Worm (Caenorhabditis elegans): ENCODE data around the gene F49F1.17.

F49F1.17 gene

DNA sequence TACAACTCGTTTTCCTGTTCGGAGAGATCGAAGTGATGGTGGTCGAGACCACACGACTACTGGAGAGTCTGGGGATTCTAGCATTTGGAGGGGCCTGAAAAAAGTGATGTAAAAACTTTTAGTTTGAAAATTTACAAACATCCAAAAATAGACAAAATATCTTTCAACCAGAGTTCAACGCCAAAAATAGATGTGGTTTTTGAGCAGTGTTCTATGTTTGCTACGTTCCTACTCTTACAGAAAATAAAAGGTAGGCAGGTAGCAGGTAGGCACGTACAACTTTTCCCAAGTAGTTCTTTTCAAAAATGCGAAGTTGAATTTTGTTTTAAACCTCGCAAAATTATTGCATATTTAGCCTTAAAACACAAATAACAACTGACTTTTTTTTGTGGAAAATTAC is 23.3 kb downstream of the F49F1.17 start, which contains the start of gene F49F1.14:
TSS of gene F49F1.14 (minus strand) at position 101 of the 400 bp plus-strand sequence.
- TF ChIP-seq elt-1 (tag; optimal IDR thresholded peaks at IDR 0.05), result no peak
- TF ChIP-seq nhr-10 (tag; optimal IDR thresholded peaks at IDR 0.05), result no peak
- no peak for TF ChIP-seq unc-55 (GFP tag; optimal IDR thresholded peaks at IDR 0.05)
- no peak for TF ChIP-seq nhr-21 (tag; optimal IDR thresholded peaks at IDR 0.05)
- no peak for TF ChIP-seq sma-9 (GFP tag; optimal IDR thresholded peaks at IDR 0.05)
- no peak for TF ChIP-seq sma-9 (tag; optimal IDR thresholded peaks at IDR 0.05)
- no peak for TF ChIP-seq egl-27 (tag; optimal IDR thresholded peaks at IDR 0.05)
- no peak for TF ChIP-seq F13H6.1 (tag; optimal IDR thresholded peaks at IDR 0.05)
- no peak for TF ChIP-seq unc-39 (tag; optimal IDR thresholded peaks at IDR 0.05)
- no peak for TF ChIP-seq mdl-1 (tag; optimal IDR thresholded peaks at IDR 0.05)
- TF ChIP-seq aly-2 (tag; optimal IDR thresholded peaks at IDR 0.05), result no peak
- no peak for TF ChIP-seq nhr-25 (tag; optimal IDR thresholded peaks at IDR 0.05)
- TF ChIP-seq nhr-129 (tag; optimal IDR thresholded peaks at IDR 0.05), result no peak
- TF ChIP-seq nhr-6 (tag; optimal IDR thresholded peaks at IDR 0.05), result no peak

DNA sequence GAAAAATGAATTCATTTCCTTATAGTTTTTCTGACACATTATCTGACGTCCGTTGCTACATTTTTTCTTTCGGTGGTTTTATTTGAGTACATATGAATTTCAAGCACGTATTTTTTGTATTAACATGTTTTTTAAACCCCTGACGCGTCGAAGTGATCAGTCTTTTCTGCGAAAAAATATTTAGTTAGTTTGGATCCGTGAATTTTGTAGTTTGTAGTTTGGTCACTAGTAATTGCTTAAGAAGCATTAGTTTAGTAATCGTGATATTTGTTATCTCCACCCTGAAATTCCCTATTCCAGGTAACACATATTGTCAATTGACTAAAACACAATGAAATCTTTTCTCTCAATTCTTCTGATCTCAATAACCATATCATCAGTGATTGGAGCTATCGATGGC is 26.9 kb downstream of the F49F1.17 start, which contains the start of gene C35B1.7:
TSS of gene C35B1.7 (plus strand) at position 301 of the 400 bp plus-strand sequence.
- TF ChIP-seq unc-62 (GFP tag; optimal IDR thresholded peaks at IDR 0.05), result no peak
- no peak for TF ChIP-seq R02D3.7 (tag; optimal IDR thresholded peaks at IDR 0.05)
- TF ChIP-seq F13H6.1 (tag; optimal IDR thresholded peaks at IDR 0.05), result no peak
- no peak for TF ChIP-seq elt-1 (tag; optimal IDR thresholded peaks at IDR 0.05)
- no peak for TF ChIP-seq ztf-4 (tag; optimal IDR thresholded peaks at IDR 0.05)
- TF ChIP-seq nhr-23 (tag; optimal IDR thresholded peaks at IDR 0.05), result no peak

DNA sequence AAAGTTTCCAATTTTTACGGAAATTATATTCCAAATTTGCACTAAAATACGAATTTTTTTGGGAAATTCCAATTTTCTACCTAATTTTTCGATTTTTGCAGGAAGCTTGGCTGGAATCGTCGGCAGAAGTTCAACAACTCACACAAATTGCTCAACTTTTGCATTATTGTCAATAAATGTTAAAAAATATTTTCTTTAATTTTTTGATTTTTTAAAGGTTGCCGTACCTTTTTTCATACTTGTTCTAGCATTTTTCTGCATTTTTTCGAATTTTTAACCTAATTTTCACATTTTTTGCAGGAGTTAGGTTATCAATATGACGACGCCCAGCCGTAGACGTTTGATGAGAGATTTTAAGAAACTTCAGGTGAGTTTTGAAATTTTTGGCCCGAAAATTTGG is 32.9 kb downstream of the F49F1.17 start, which contains the start of gene ubc-1:
TSS of gene ubc-1 (plus strand) at position 301 of the 400 bp plus-strand sequence.
- TF ChIP-seq ztf-4 (tag; optimal IDR thresholded peaks at IDR 0.05), result no peak
- TF ChIP-seq snpc-4 (tag; optimal IDR thresholded peaks at IDR 0.05), result no peak
- no peak for TF ChIP-seq ceh-16 (tag; optimal IDR thresholded peaks at IDR 0.05)
- no peak for TF ChIP-seq nhr-25 (tag; optimal IDR thresholded peaks at IDR 0.05)
- no peak for TF ChIP-seq ZK546.5 (tag; optimal IDR thresholded peaks at IDR 0.05)
- TF ChIP-seq zag-1 (tag; optimal IDR thresholded peaks at IDR 0.05), result no peak
- no peak for TF ChIP-seq lin-13 (GFP tag; optimal IDR thresholded peaks at IDR 0.05)
- TF ChIP-seq skn-1 (tag; optimal IDR thresholded peaks at IDR 0.05), result no peak
- no peak for TF ChIP-seq dmd-4 (tag; optimal IDR thresholded peaks at IDR 0.05)
- no peak for TF ChIP-seq aly-2 (tag; optimal IDR thresholded peaks at IDR 0.05)
- TF ChIP-seq lin-11 (tag; optimal IDR thresholded peaks at IDR 0.05), result no peak
- no peak for TF ChIP-seq C34F6.9 (tag; optimal IDR thresholded peaks at IDR 0.05)
- no peak for TF ChIP-seq egl-27 (tag; optimal IDR thresholded peaks at IDR 0.05)

DNA sequence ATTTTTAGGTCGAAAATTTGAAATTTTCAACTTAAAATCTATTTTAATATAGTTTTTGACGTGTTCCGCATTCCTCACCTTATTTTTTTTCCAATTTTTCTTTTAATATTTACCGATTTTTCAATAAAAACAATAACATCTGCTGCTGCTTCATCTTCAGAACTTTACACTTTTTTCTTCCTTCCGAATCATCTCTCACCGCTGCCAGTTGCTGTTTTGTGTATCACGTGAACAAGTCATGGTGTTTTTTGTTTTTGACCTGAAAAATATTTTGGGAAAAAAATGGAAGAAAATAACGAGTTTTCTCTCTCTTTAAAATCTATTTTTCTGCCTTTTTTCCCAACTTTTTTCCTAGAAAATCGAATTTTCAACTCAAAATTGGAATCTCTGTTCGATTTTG is 35.9 kb downstream of the F49F1.17 start:
- TF ChIP-seq mbf-1 (tag; optimal IDR thresholded peaks at IDR 0.05), result no peak
- TF ChIP-seq peb-1 (tag; optimal IDR thresholded peaks at IDR 0.05), result no peak
- TF ChIP-seq nhr-129 (tag; optimal IDR thresholded peaks at IDR 0.05), result peak; percentile 10
- peak in 1 of 2 experiments; percentile 13 for TF ChIP-seq lsy-2 (tag; optimal IDR thresholded peaks at IDR 0.05)
- TF ChIP-seq ama-1 (optimal IDR thresholded peaks at IDR 0.05), result no peak

DNA sequence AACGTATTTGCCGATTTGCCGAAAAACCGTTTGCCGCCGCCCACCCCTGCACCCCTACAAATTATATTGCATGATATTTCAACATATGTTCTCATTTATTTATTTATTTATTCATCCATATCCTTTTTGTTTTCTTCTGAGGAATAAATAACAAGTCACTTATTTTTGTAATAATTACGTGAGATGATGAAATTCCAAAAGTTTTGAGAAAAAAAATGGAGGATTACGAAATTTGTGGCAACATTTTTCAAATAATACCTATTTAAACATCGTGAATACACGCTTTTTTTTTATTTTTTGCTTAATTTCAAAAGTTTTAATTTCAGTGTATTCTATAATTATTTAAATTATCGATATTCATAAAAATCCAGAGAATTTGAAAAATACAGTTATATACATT is 38.7 kb downstream of the F49F1.17 start:
- TF ChIP-seq egl-27 (tag; optimal IDR thresholded peaks at IDR 0.05) (no peak), nhr-129 (tag; optimal IDR thresholded peaks at IDR 0.05) (peak; percentile 26), ztf-1 (GFP tag; conservative IDR thresholded peaks at IDR 0.05) (no peak)

DNA sequence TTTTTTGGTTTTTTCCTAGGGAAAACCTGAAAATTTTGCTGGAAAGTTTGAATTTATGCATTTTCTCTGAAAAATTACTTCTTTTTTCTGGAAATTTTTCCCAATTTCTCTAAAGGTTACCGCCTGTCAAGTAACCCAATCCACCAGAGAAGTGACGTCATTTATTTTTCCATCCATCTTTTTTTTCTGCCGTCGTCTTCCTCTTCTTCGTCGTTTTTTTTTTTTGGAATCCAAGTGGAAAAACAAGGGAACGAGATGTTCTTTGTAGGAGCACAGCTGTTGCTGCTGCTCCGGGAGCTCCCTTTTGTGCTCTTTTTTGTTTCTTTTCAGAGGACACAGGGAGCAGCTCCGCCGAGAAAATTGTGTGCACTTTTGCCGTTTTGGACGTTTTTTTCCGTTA is 41.3 kb downstream of the F49F1.17 start:
- TF ChIP-seq peb-1 (tag; optimal IDR thresholded peaks at IDR 0.05) (no peak), unc-55 (GFP tag; optimal IDR thresholded peaks at IDR 0.05) (peak; percentile 0), mab-5 (tag; optimal IDR thresholded peaks at IDR 0.05) (no peak), lin-39 (tag; optimal IDR thresholded peaks at IDR 0.05) (no peak), ceh-82 (tag; optimal IDR thresholded peaks at IDR 0.05) (no peak), nhr-21 (tag; optimal IDR thresholded peaks at IDR 0.05) (no peak)
